Worm (Caenorhabditis elegans) whole organism, midembryonic: ENCODE results near the gene crb-3.

Experiments
- T22C8.4 ChIP-seq: fragments of 200-800 bp; sonication (Bioruptor generic); IDR thresholded peaks from 2 replicates; pipeline ENCODE4 v1.3.6; 2022; ENCODE audit warnings: missing genetic modification characterization, missing compliant biosample characterization
- cog-1 ChIP-seq: sonication (generic microtip); optimal IDR thresholded peaks from 2 replicates; lab custom pipeline; 2016; ENCODE audit warnings: missing genetic modification characterization, missing compliant biosample characterization
- flt-1 ChIP-seq: fragments of 200-800 bp; sonication (Bioruptor generic); IDR thresholded peaks from 2 replicates; pipeline ENCODE4 v1.3.6; 2022; ENCODE audit warnings: missing genetic modification characterization, missing compliant biosample characterization
- klf-2 ChIP-seq: fragments of 200-800 bp; sonication (Bioruptor generic); conservative IDR thresholded peaks from 2 replicates; pipeline ENCODE4 v1.3.6; 2022; ENCODE audit warnings: missing genetic modification reagents, missing genetic modification characterization, missing compliant biosample characterization
- med-1 ChIP-seq: sonication (generic microtip); optimal IDR thresholded peaks from 2 replicates; lab custom pipeline; 2017; ENCODE audit warnings: missing genetic modification characterization, mild to moderate bottlenecking, missing compliant biosample characterization, antibody characterized with exemption, missing genetic modification reagents; ENCODE audit not compliant: insufficient read depth
- ref-1 ChIP-seq: fragments of 200-800 bp; sonication (Bioruptor generic); conservative IDR thresholded peaks from 2 replicates; pipeline ENCODE4 v1.3.6; 2022; ENCODE audit warnings: missing genetic modification reagents, missing genetic modification characterization, missing compliant biosample characterization
- tab-1 ChIP-seq: fragments of 200-800 bp; sonication (Bioruptor generic); IDR thresholded peaks from 2 replicates; pipeline ENCODE4 v1.3.6; 2022; ENCODE audit warnings: missing genetic modification characterization, missing compliant biosample characterization
- ztf-23 ChIP-seq: fragments of 200-800 bp; sonication (Bioruptor generic); IDR thresholded peaks from 2 replicates; pipeline ENCODE4 v1.3.6; 2022; ENCODE audit warnings: missing genetic modification reagents, missing genetic modification characterization, missing compliant biosample characterization
- ztf-29 ChIP-seq: fragments of 200-800 bp; sonication (Bioruptor generic); IDR thresholded peaks from 2 replicates; pipeline ENCODE4 v1.3.6; 2022; ENCODE audit warnings: missing genetic modification reagents, missing genetic modification characterization, missing compliant biosample characterization

Gene crb-3

DNA sequence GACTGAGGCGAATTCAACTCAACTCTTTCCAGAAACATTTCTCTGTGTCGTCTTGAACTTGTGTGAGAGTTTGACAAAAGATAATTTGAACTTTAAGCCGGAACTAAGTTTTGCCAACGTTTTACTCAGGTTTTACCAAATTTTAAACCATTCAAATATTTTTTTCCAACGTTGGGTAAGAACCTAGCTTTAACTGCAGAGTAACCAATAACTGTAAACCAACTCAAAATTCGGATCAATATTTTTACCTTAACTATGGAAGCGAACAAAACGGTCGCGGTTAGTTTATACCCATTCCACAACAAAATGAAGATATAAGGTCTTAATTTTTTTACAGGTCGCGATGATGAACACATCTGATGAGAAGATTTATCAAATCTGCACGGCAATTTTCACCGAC lies 30.8 kb upstream of the crb-3 start:
- TF ChIP-seq flt-1 (GFP tag; lab: Robert Waterston, UW) = no peak
- TF ChIP-seq cog-1 = no peak
- no peak for TF ChIP-seq med-1 (GFP tag; lab: Kevin White, UChicago)
- TF ChIP-seq tab-1 = no peak
- no peak for TF ChIP-seq ztf-23 (GFP tag; lab: Robert Waterston, UW)
- TF ChIP-seq T22C8.4 (GFP tag; lab: Robert Waterston, UW) = no peak
- TF ChIP-seq ref-1 (GFP tag; lab: Robert Waterston, UW) = no peak
- no peak for TF ChIP-seq klf-2
- no peak for TF ChIP-seq ztf-29 (GFP tag; lab: Robert Waterston, UW)

ce11 chrX:9174409-9174808 lies 29.2 kb upstream of the crb-3 start, which contains the start of gene B0563.8:
B0563.8 (minus strand) TSS chrX:9174509.
- TF ChIP-seq flt-1 (GFP tag; lab: Robert Waterston, UW) = no peak
- no peak for TF ChIP-seq ref-1 (GFP tag; lab: Robert Waterston, UW)
- no peak for TF ChIP-seq ztf-29 (GFP tag; lab: Robert Waterston, UW)
- TF ChIP-seq tab-1 = no peak
- no peak for TF ChIP-seq klf-2
- TF ChIP-seq ztf-23 (GFP tag; lab: Robert Waterston, UW) = no peak
- TF ChIP-seq med-1 (GFP tag; lab: Kevin White, UChicago) = no peak
- no peak for TF ChIP-seq cog-1
- TF ChIP-seq T22C8.4 (GFP tag; lab: Robert Waterston, UW) = no peak

- TF ChIP-seq ztf-29 (GFP tag; lab: Robert Waterston, UW) (no peak), klf-2 (no peak), cog-1 (no peak), T22C8.4 (GFP tag; lab: Robert Waterston, UW) (no peak)
These were observed 22.7 kb upstream of the crb-3 start, which contains the start of gene Y81B9A.4 for ce11 chrX:9180823-9181222. Y81B9A.4 (minus strand) TSS chrX:9180923.

- TF ChIP-seq tab-1 (no peak), ztf-29 (GFP tag; lab: Robert Waterston, UW) (no peak), ztf-23 (GFP tag; lab: Robert Waterston, UW) (no peak), klf-2 (no peak), cog-1 (no peak), med-1 (GFP tag; lab: Kevin White, UChicago) (no peak), T22C8.4 (GFP tag; lab: Robert Waterston, UW) (no peak), flt-1 (GFP tag; lab: Robert Waterston, UW) (no peak), ref-1 (GFP tag; lab: Robert Waterston, UW) (no peak)
These were observed 21.4 kb upstream of the crb-3 start, which contains the start of gene Y81B9A.3 for ce11 chrX:9182140-9182539. Y81B9A.3 (plus strand) TSS chrX:9182440.

DNA sequence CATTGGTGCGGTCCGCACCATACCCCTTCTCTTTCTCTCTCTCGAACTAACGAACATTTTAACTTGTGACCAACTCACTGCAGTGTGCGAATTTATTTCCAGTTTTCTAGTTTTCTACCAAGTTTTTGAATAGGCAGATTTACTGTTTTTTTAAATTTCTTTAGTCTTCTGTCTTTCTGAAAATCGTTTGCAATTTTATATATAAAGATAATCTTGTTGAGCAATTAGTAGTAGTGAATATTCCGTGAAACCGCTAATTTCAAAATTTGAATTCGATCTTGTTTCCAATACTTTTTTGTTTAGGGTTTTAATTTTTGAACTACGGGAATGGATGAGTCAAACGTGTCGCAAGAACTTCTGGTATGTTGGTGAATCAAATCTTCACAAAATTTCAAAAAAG lies 19.7 kb upstream of the crb-3 start, which contains the start of gene Y81B9A.2:
Gene Y81B9A.2, plus strand, starts transcription at position 301 of the 400 bp plus-strand sequence.
- no peak for TF ChIP-seq ref-1 (GFP tag; lab: Robert Waterston, UW)
- no peak for TF ChIP-seq tab-1
- TF ChIP-seq T22C8.4 (GFP tag; lab: Robert Waterston, UW) = no peak
- TF ChIP-seq med-1 (GFP tag; lab: Kevin White, UChicago) = no peak
- TF ChIP-seq ztf-23 (GFP tag; lab: Robert Waterston, UW) = no peak
- TF ChIP-seq ztf-29 (GFP tag; lab: Robert Waterston, UW) = no peak
- TF ChIP-seq klf-2 = no peak
- no peak for TF ChIP-seq flt-1 (GFP tag; lab: Robert Waterston, UW)
- no peak for TF ChIP-seq cog-1

ce11 chrX:9191795-9192494 lies 11.6 kb upstream of the crb-3 start, which contains the start of gene Y81B9A.1:
Y81B9A.1 (plus strand) TSS chrX:9192444.
- TF ChIP-seq klf-2 (no peak), flt-1 (GFP tag; lab: Robert Waterston, UW) (0 out of 2 replicates have a peak, but pooled peaks have one; percentile 6), T22C8.4 (GFP tag; lab: Robert Waterston, UW) (no peak), ref-1 (GFP tag; lab: Robert Waterston, UW) (no peak)

DNA sequence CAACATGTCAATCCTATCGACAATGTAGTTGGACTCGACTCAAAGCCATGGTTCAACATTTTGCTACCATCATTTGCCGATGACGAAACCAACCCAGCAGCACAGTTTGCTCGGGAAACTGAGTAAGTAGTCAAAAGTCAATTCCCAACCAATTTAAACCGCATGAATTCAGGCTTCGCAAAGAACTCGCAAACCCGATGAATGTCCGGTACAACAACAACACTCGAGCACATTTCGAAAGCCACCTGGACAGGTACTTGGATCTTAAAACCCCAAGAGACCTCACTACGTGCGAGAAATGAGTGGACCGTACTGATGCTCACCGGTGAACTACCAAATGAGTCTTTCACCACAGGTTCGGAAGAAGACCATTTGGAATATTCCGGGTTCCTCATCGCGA lies 9.5 kb upstream of the crb-3 start:
- TF ChIP-seq med-1 (GFP tag; lab: Kevin White, UChicago) (no peak), ztf-23 (GFP tag; lab: Robert Waterston, UW) (no peak), ztf-29 (GFP tag; lab: Robert Waterston, UW) (no peak), tab-1 (no peak), flt-1 (GFP tag; lab: Robert Waterston, UW) (no peak)

DNA sequence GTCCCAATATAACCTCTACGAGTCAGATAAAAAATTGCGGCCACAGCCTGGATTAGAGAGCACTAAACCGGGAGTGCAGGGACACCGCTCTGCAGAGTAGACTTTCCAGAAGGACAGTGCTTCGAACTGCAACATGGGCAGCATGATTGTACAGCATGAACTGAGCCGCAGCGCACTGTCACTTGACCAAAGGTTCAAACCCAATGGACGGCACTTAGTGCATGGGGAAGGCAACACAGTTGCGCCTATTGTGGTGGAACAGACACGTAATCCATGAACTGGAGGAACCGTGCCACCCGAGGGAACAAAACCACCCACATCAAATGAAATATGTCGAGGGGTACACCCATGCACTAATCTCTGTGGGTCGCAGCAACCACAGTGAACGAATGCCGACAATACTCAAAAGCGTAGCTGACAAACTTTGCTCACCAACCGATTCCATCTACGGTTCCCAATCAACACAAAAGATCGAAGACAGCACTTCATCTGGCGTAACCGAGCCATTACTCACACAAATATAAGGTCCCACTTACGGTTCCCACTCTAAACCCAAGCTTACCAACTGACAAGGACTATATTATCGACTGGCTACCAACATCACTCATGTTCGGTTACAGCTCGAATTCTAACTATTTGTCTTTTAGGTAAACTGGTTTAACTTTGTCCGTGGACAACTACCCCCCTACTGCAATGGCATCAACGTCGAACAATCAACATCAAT lies 8.0 kb upstream of the crb-3 start:
- TF ChIP-seq flt-1 (GFP tag; lab: Robert Waterston, UW) = no peak
- TF ChIP-seq ref-1 (GFP tag; lab: Robert Waterston, UW) = no peak
- no peak for TF ChIP-seq ztf-29 (GFP tag; lab: Robert Waterston, UW)
- TF ChIP-seq T22C8.4 (GFP tag; lab: Robert Waterston, UW) = no peak
- no peak for TF ChIP-seq ztf-23 (GFP tag; lab: Robert Waterston, UW)
- TF ChIP-seq tab-1 = no peak
- TF ChIP-seq klf-2 = no peak
- TF ChIP-seq cog-1 = no peak
- no peak for TF ChIP-seq med-1 (GFP tag; lab: Kevin White, UChicago)

DNA sequence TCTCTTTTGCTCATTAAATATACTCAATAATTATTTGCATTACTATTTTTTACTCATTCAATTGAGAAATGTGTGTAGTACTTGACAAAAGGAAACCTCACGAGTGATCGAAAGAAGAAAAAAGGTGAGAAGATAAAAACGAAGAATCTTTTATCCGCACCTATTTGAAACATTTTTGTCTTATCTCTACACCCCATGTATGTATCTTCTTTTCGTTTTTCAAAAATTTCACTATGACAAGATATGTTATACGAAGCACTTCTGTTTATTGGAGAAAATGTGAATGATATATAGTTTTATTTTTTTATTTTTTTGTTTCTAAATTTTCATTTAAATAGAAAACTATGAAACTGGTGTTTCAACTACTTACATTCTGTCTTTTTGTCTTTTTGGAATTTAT lies 1.4 kb downstream of the crb-3 start:
- no peak for TF ChIP-seq klf-2
- TF ChIP-seq cog-1 = no peak
- no peak for TF ChIP-seq flt-1 (GFP tag; lab: Robert Waterston, UW)
- TF ChIP-seq T22C8.4 (GFP tag; lab: Robert Waterston, UW) = no peak
- no peak for TF ChIP-seq ref-1 (GFP tag; lab: Robert Waterston, UW)
- TF ChIP-seq ztf-23 (GFP tag; lab: Robert Waterston, UW) = no peak
- TF ChIP-seq med-1 (GFP tag; lab: Kevin White, UChicago) = no peak
- TF ChIP-seq tab-1 = no peak
- TF ChIP-seq ztf-29 (GFP tag; lab: Robert Waterston, UW) = no peak
